Fruit fly (Drosophila melanogaster) whole organism, wandering third instar larva: ENCODE measurements around the gene Pmi.
A peak's percentile ranks its signal among the peaks of the same experiment; 100 is the strongest.

Source experiments
- GATAd ChIP-seq: sonication (Bioruptor generic); optimal IDR thresholded peaks from 2 replicates; lab custom pipeline; 2016; ENCODE audit warnings: missing biosample characterization, missing genetic modification characterization
- HLH106 ChIP-seq: fragments of 200-800 bp; optimal IDR thresholded peaks from 3 replicates; lab custom pipeline; 2019; ENCODE audit warnings: missing biosample characterization, mild to moderate bottlenecking, missing genetic modification characterization, moderate library complexity
- Hnf4 ChIP-seq: fragments of 200-800 bp; sonication (Bioruptor generic); optimal IDR thresholded peaks from 2 replicates; lab custom pipeline; 2016; ENCODE audit warnings: missing biosample characterization, mild to moderate bottlenecking, missing genetic modification characterization
- foxo ChIP-seq, 2 experiments: fragments of 200-800 bp; sonication (Bioruptor generic); optimal IDR thresholded peaks; 2 replicates in 1 of 2; 3 replicates in 1 of 2; lab custom pipeline; 2016 to 2017; ENCODE audit warnings: missing biosample characterization in 2 of 2, missing genetic modification characterization in 2 of 2
- h ChIP-seq: fragments of 200-800 bp; sonication (Bioruptor generic); optimal IDR thresholded peaks from 3 replicates; lab custom pipeline; 2016; ENCODE audit warnings: missing biosample characterization, mild to moderate bottlenecking, missing genetic modification characterization
- lola ChIP-seq: fragments of >200 bp; optimal IDR thresholded peaks from 2 replicates; lab custom pipeline; 2017; ENCODE audit warnings: missing biosample characterization, missing genetic modification characterization
- pan ChIP-seq: fragments of >200 bp; optimal IDR thresholded peaks from 2 replicates; lab custom pipeline; 2017
- psq ChIP-seq: fragments of 200-800 bp; sonication (Bioruptor generic); optimal IDR thresholded peaks from 3 replicates; lab custom pipeline; 2017; ENCODE audit warnings: missing biosample characterization, mild to moderate bottlenecking, missing genetic modification characterization, moderate library complexity

- TF ChIP-seq psq (GFP tag; lab: Kevin White, UChicago), result no peak
- peak; percentile 8 for TF ChIP-seq HLH106 (tag; lab: Kevin White, UChicago)
- peak; percentile 44 for TF ChIP-seq h (GFP tag; lab: Kevin White, UChicago)
- TF ChIP-seq pan (lab: Kevin White, UChicago), result no peak
- TF ChIP-seq GATAd (GFP tag; lab: Kevin White, UChicago), result no peak
- no peak for TF ChIP-seq Hnf4 (GFP tag; lab: Kevin White, UChicago)
- no peak for TF ChIP-seq lola
- TF ChIP-seq foxo (GFP tag; optimal IDR thresholded peaks at IDR 0.05; lab: Kevin White, UChicago), result peak in 1 of 2 experiments; percentile 37
These were observed 27.9 kb upstream of the Pmi start, which contains the start of gene DnaJ-1 for dm6 chr3L:5751740-5752579.
